Worm (Caenorhabditis elegans) whole organism, young adult: Measurements from ENCODE around the gene srh-299.

Experiments
- aptf-2 ChIP-seq: fragments of 200-800 bp; sonication (Bioruptor generic); conservative IDR thresholded peaks from 2 replicates; pipeline ENCODE4 v1.3.6; 2022; ENCODE audit warnings: missing genetic modification reagents, missing genetic modification characterization, missing compliant biosample characterization
- ceh-58 ChIP-seq: fragments of 200-800 bp; sonication (Bioruptor generic); IDR thresholded peaks from 2 replicates; pipeline ENCODE4 v1.3.6; 2022; ENCODE audit warnings: missing genetic modification characterization, missing compliant biosample characterization
- gei-17 ChIP-seq: fragments of 200-800 bp; sonication (Bioruptor generic); optimal IDR thresholded peaks from 2 replicates; lab custom pipeline; 2018; ENCODE audit warnings: mild to moderate bottlenecking, missing genetic modification characterization, missing compliant biosample characterization
- zfh-2 ChIP-seq: fragments of 200-800 bp; sonication (Bioruptor generic); conservative IDR thresholded peaks from 2 replicates; pipeline ENCODE4 v1.3.6; 2022; ENCODE audit warnings: missing genetic modification reagents, missing genetic modification characterization, missing compliant biosample characterization

- TF ChIP-seq ceh-58 (GFP tag; lab: Robert Waterston, UW) = no peak
- TF ChIP-seq gei-17 (GFP tag; lab: Kevin White, UChicago) = no peak
- TF ChIP-seq aptf-2 (GFP tag; lab: Robert Waterston, UW) = no peak
- no peak for TF ChIP-seq zfh-2 (GFP tag; lab: Robert Waterston, UW)
Observed at ce11 chrV:15858292-15858691, 4.8 kb upstream of the srh-299 start, which contains the start of gene srh-148.
